Worm (Caenorhabditis elegans): ENCODE data around the gene hlh-3.

DNA sequence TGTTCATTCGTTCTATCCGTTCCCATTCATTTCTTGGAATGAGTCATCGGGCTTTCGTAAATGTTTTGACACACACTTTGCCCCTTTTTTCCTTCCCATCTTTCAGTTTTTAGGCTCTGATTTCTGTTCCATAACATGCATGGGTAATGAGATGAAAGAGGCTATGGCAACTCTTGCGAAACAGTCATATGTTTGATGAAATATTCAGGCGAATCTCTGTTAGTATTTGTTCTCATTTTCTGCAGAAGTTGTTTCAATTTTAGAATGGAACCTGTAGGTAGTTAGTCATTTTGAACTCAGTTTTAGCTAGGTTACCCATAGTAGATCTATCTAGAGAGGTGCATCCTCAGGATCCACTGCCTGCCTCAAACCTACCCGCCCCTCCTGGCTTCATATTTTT is 28.6 kb downstream of the hlh-3 start:
- TF ChIP-seq unc-86 (tag; optimal IDR thresholded peaks at IDR 0.05) (no peak), pax-1 (tag; optimal IDR thresholded peaks at IDR 0.05) (no peak), ceh-6 (GFP tag; optimal IDR thresholded peaks at IDR 0.05) (no peak), dve-1 (tag; optimal IDR thresholded peaks at IDR 0.05) (no peak), pha-2 (tag; optimal IDR thresholded peaks at IDR 0.05) (no peak), sox-4 (tag; optimal IDR thresholded peaks at IDR 0.05) (no peak), hlh-8 (tag; optimal IDR thresholded peaks at IDR 0.05) (no peak), pag-3 (tag; optimal IDR thresholded peaks at IDR 0.05; ENCODE audit: borderline replicate concordance) (no peak), T23F11.4 (GFP tag; optimal IDR thresholded peaks at IDR 0.05) (no peak), ama-1 (optimal IDR thresholded peaks at IDR 0.05) (no peak)
